Fruit fly (Drosophila melanogaster) whole organism, embryonic: Measurements from ENCODE around the gene Acp29AB.

Experiments
- CG12219 ChIP-seq: fragments of 200-800 bp; sonication (Bioruptor generic); optimal IDR thresholded peaks from 3 replicates; lab custom pipeline; 2018; ENCODE audit warnings: missing biosample characterization, mild to moderate bottlenecking, missing genetic modification characterization
- CG14860 ChIP-seq: fragments of 200-800 bp; sonication (Bioruptor generic); IDR thresholded peaks from 3 replicates; pipeline ENCODE4 v1.3.6; 2022; ENCODE audit warnings: missing biosample characterization, missing genetic modification characterization; ENCODE audit not compliant: partially characterized antibody
- CG14965 ChIP-seq: fragments of 200-800 bp; sonication (Bioruptor generic); optimal IDR thresholded peaks from 2 replicates; lab custom pipeline; 2016; ENCODE audit warnings: missing biosample characterization, missing genetic modification characterization, borderline replicate concordance
- CG17802 ChIP-seq: fragments of 200-800 bp; sonication (Bioruptor generic); optimal IDR thresholded peaks from 2 replicates; lab custom pipeline; 2018; ENCODE audit warnings: missing biosample characterization, mild to moderate bottlenecking, missing genetic modification characterization, moderate library complexity
- CG18764 ChIP-seq: fragments of 200-800 bp; sonication (Bioruptor generic); optimal IDR thresholded peaks from 3 replicates; lab custom pipeline; 2016; ENCODE audit warnings: missing biosample characterization, missing genetic modification characterization
- CG2199 ChIP-seq: fragments of 200-800 bp; sonication (Bioruptor generic); IDR thresholded peaks from 3 replicates; pipeline ENCODE4 v1.3.6; 2022; ENCODE audit warnings: missing biosample characterization, missing genetic modification characterization
- CG2712 ChIP-seq: fragments of 200-800 bp; optimal IDR thresholded peaks from 3 replicates; lab custom pipeline; 2019; ENCODE audit warnings: missing biosample characterization, mild to moderate bottlenecking, missing genetic modification characterization, moderate library complexity
- CG2889 ChIP-seq: fragments of 200-800 bp; sonication (Bioruptor generic); IDR thresholded peaks from 3 replicates; pipeline ENCODE4 v1.3.6; 2022; ENCODE audit warnings: missing biosample characterization, missing genetic modification characterization
- CG3726 ChIP-seq: fragments of 200-800 bp; sonication (Bioruptor generic); IDR thresholded peaks from 3 replicates; pipeline ENCODE4, ENCODE4 v1.3.6; 2022; ENCODE audit warnings: missing biosample characterization, missing genetic modification characterization
- CG6654 ChIP-seq: fragments of 200-800 bp; sonication (Bioruptor generic); optimal IDR thresholded peaks from 2 replicates; lab custom pipeline; 2017; ENCODE audit warnings: missing biosample characterization, mild to moderate bottlenecking, missing genetic modification characterization
- CG7839 ChIP-seq: fragments of 200-800 bp; sonication (Bioruptor generic); optimal IDR thresholded peaks from 3 replicates; lab custom pipeline; 2018; ENCODE audit warnings: missing biosample characterization, mild to moderate bottlenecking, missing genetic modification characterization, moderate library complexity
- CG8478 ChIP-seq: fragments of >200 bp; optimal IDR thresholded peaks from 2 replicates; lab custom pipeline; 2018
- Camta ChIP-seq: fragments of 200-800 bp; sonication (Bioruptor generic); optimal IDR thresholded peaks from 2 replicates; lab custom pipeline; 2016; ENCODE audit warnings: missing biosample characterization, missing genetic modification characterization
- Doc2 ChIP-seq: fragments of 200-800 bp; sonication (Bioruptor generic); IDR thresholded peaks from 2 replicates; pipeline ENCODE4 v1.3.6; 2022; ENCODE audit warnings: missing biosample characterization, missing genetic modification characterization
- Doc3 ChIP-seq: fragments of 200-800 bp; sonication (Bioruptor generic); IDR thresholded peaks from 3 replicates; pipeline ENCODE4 v1.3.6; 2022; ENCODE audit warnings: missing biosample characterization, missing genetic modification characterization; ENCODE audit not compliant: partially characterized antibody
- Dp ChIP-seq: fragments of 200-800 bp; sonication (Bioruptor generic); optimal IDR thresholded peaks from 2 replicates; lab custom pipeline; 2018; ENCODE audit warnings: missing biosample characterization, mild to moderate bottlenecking, missing genetic modification characterization, moderate library complexity
- Eip74EF ChIP-seq, 2 experiments: fragments of 200-800 bp in 1 of 2; fragments of >200 bp in 1 of 2; sonication (Bioruptor generic) in 1 of 2; optimal IDR thresholded peaks; 2 replicates each; lab custom pipeline; 2017 to 2019; ENCODE audit warnings: missing biosample characterization in 2 of 2, missing genetic modification characterization in 2 of 2, mild to moderate bottlenecking in 1 of 2, moderate library complexity in 1 of 2
- Fer1 ChIP-seq: fragments of 200-800 bp; sonication (Bioruptor generic); optimal IDR thresholded peaks from 2 replicates; lab custom pipeline; 2017; ENCODE audit warnings: missing biosample characterization, mild to moderate bottlenecking, missing genetic modification characterization
- Gsc ChIP-seq: fragments of 200-800 bp; sonication (Bioruptor generic); IDR thresholded peaks from 2 replicates; pipeline ENCODE4 v1.3.6; 2022; ENCODE audit warnings: missing biosample characterization, missing genetic modification characterization
- Kr ChIP-seq: fragments of 200-800 bp; sonication (Bioruptor generic); optimal IDR thresholded peaks from 2 replicates; lab custom pipeline; 2017; ENCODE audit warnings: missing biosample characterization, mild to moderate bottlenecking, missing genetic modification characterization
- Lhr ChIP-seq: fragments of 200-800 bp; sonication (Bioruptor generic); optimal IDR thresholded peaks from 3 replicates; lab custom pipeline; 2017; ENCODE audit warnings: mild to moderate bottlenecking, missing biosample characterization, missing genetic modification reagents, missing genetic modification characterization
- MESR4 ChIP-seq: fragments of 200-800 bp; sonication (Bioruptor generic); optimal IDR thresholded peaks from 2 replicates; lab custom pipeline; 2018; ENCODE audit warnings: missing biosample characterization, mild to moderate bottlenecking, missing genetic modification characterization, moderate library complexity
- NFAT ChIP-seq: fragments of 200-800 bp; sonication (Bioruptor generic); IDR thresholded peaks from 2 replicates; pipeline ENCODE4 v1.3.6; 2022; ENCODE audit warnings: missing biosample characterization, missing genetic modification characterization
- Nf-YA ChIP-seq: fragments of 200-800 bp; sonication (Bioruptor generic); IDR thresholded peaks from 2 replicates; pipeline ENCODE4 v1.3.6; 2022; ENCODE audit warnings: missing biosample characterization, missing genetic modification characterization
- NfI ChIP-seq: fragments of 200-800 bp; sonication (Bioruptor generic); optimal IDR thresholded peaks from 3 replicates; lab custom pipeline; 2018; ENCODE audit warnings: missing biosample characterization, mild to moderate bottlenecking, missing genetic modification characterization, moderate library complexity
- Oaz ChIP-seq: fragments of 200-800 bp; sonication (Bioruptor generic); IDR thresholded peaks from 2 replicates; pipeline ENCODE4 v1.3.6; 2022; ENCODE audit warnings: missing biosample characterization, missing genetic modification characterization
- Rx ChIP-seq: fragments of 200-800 bp; sonication (Bioruptor generic); IDR thresholded peaks from 2 replicates; pipeline ENCODE4 v1.3.6; 2022; ENCODE audit warnings: missing biosample characterization, missing genetic modification characterization
- Xbp1 ChIP-seq: fragments of 200-800 bp; sonication (Bioruptor generic); optimal IDR thresholded peaks from 3 replicates; lab custom pipeline; 2016; ENCODE audit warnings: missing biosample characterization, mild to moderate bottlenecking, missing genetic modification characterization
- ac ChIP-seq: fragments of 200-800 bp; sonication (Bioruptor generic); optimal IDR thresholded peaks from 3 replicates; lab custom pipeline; 2017; ENCODE audit warnings: missing biosample characterization, mild to moderate bottlenecking, missing genetic modification characterization
- ewg ChIP-seq: fragments of 200-800 bp; sonication (Bioruptor generic); optimal IDR thresholded peaks from 3 replicates; lab custom pipeline; 2017; ENCODE audit warnings: mild to moderate bottlenecking, missing biosample characterization, missing genetic modification reagents, missing genetic modification characterization
- gem ChIP-seq: fragments of 200-800 bp; sonication (Bioruptor generic); optimal IDR thresholded peaks from 2 replicates; lab custom pipeline; 2019; ENCODE audit warnings: missing biosample characterization, mild to moderate bottlenecking, missing genetic modification characterization, moderate library complexity
- grn ChIP-seq: fragments of 200-800 bp; sonication (Bioruptor generic); optimal IDR thresholded peaks from 3 replicates; lab custom pipeline; 2017; ENCODE audit warnings: missing biosample characterization, missing genetic modification characterization
- hkb ChIP-seq, 2 experiments: fragments of 200-800 bp in 1 of 2; fragments of >200 bp in 1 of 2; sonication (Bioruptor generic) in 1 of 2; IDR thresholded peaks in 1 of 2; optimal IDR thresholded peaks in 1 of 2; 2 replicates each; pipeline versions ENCODE4 v1.3.6 to Lab custom; 2017 to 2022; ENCODE audit warnings: missing biosample characterization in 1 of 2, missing genetic modification characterization in 1 of 2
- jumu ChIP-seq: fragments of 200-800 bp; sonication (Bioruptor generic); optimal IDR thresholded peaks from 3 replicates; lab custom pipeline; 2016; ENCODE audit warnings: missing biosample characterization, missing genetic modification characterization
- lilli ChIP-seq: fragments of 200-800 bp; sonication (Bioruptor generic); optimal IDR thresholded peaks from 3 replicates; lab custom pipeline; 2016; ENCODE audit warnings: missing biosample characterization, missing genetic modification characterization
- nau ChIP-seq: fragments of 200-800 bp; sonication (Bioruptor generic); optimal IDR thresholded peaks from 3 replicates; lab custom pipeline; 2017; ENCODE audit warnings: missing biosample characterization, mild to moderate bottlenecking, missing genetic modification characterization, missing genetic modification reagents
- phol ChIP-seq: fragments of 200-800 bp; sonication (Bioruptor generic); optimal IDR thresholded peaks from 3 replicates; lab custom pipeline; 2018; ENCODE audit warnings: missing biosample characterization, mild to moderate bottlenecking, missing genetic modification characterization, moderate library complexity
- pzg ChIP-seq: fragments of 200-800 bp; sonication (Bioruptor generic); optimal IDR thresholded peaks from 3 replicates; lab custom pipeline; 2018; ENCODE audit warnings: missing biosample characterization, mild to moderate bottlenecking, missing genetic modification characterization, moderate library complexity
- rib ChIP-seq: fragments of 200-800 bp; sonication (Bioruptor generic); IDR thresholded peaks from 2 replicates; pipeline ENCODE4 v1.3.6; 2022; ENCODE audit warnings: missing biosample characterization, missing genetic modification characterization
- row ChIP-seq: fragments of 200-800 bp; sonication (Bioruptor generic); IDR thresholded peaks from 3 replicates; pipeline ENCODE4 v1.3.6; 2022; ENCODE audit warnings: missing biosample characterization, missing genetic modification characterization
- sc ChIP-seq, 3 experiments: fragments of >200 bp in 2 of 3; fragments of 200-800 bp in 1 of 3; sonication (Bioruptor generic) in 1 of 3; optimal IDR thresholded peaks; 2 replicates in 2 of 3; 3 replicates in 1 of 3; lab custom pipeline; 2017; ENCODE audit warnings: mild to moderate bottlenecking in 1 of 3, missing biosample characterization in 1 of 3, missing genetic modification characterization in 1 of 3, missing genetic modification reagents in 1 of 3
- sens-2 ChIP-seq: fragments of 200-800 bp; sonication (Bioruptor generic); IDR thresholded peaks from 2 replicates; pipeline ENCODE4 v1.3.6; 2022; ENCODE audit warnings: missing biosample characterization, missing genetic modification characterization
- slou ChIP-seq: fragments of 200-800 bp; sonication (Bioruptor generic); optimal IDR thresholded peaks from 3 replicates; lab custom pipeline; 2016; ENCODE audit warnings: missing biosample characterization, missing genetic modification characterization
- twi ChIP-seq: fragments of 200-800 bp; optimal IDR thresholded peaks from 2 replicates; lab custom pipeline; 2019; ENCODE audit warnings: missing biosample characterization, mild to moderate bottlenecking, missing genetic modification characterization, moderate library complexity
- tx ChIP-seq: fragments of 200-800 bp; sonication (Bioruptor generic); optimal IDR thresholded peaks from 2 replicates; lab custom pipeline; 2016; ENCODE audit warnings: missing biosample characterization, missing genetic modification characterization
- vfl ChIP-seq: fragments of 200-800 bp; sonication (Bioruptor generic); optimal IDR thresholded peaks from 2 replicates; lab custom pipeline; 2016; ENCODE audit warnings: missing biosample characterization, missing genetic modification characterization
- zf30C ChIP-seq: fragments of 200-800 bp; sonication (Bioruptor generic); optimal IDR thresholded peaks from 3 replicates; lab custom pipeline; 2018; ENCODE audit warnings: missing biosample characterization, mild to moderate bottlenecking, missing genetic modification characterization
- zfh2 ChIP-seq: fragments of 200-800 bp; sonication (Bioruptor generic); optimal IDR thresholded peaks from 2 replicates; lab custom pipeline; 2016; ENCODE audit warnings: missing biosample characterization, missing genetic modification characterization

Acp29AB gene

dm6 chr2L:8362273-8362954 is 30.6 kb downstream of the Acp29AB start, which contains the start of gene CG7627 (continued):
- peak; percentile 53; the same call in 1 of the 2 replicates for TF ChIP-seq Nf-YA (GFP tag; lab: Robert Waterston, UW)
- peak; percentile 57; the same call in 1 of the 2 replicates for TF ChIP-seq rib (GFP tag; lab: Robert Waterston, UW)
- peak; percentile 34 for TF ChIP-seq CG17802
- peak; percentile 70 for TF ChIP-seq phol
- peak; percentile 47 for TF ChIP-seq Camta (GFP tag; lab: Kevin White, UChicago)
- TF ChIP-seq Xbp1 (GFP tag; lab: Kevin White, UChicago), result peak; percentile 72
- TF ChIP-seq twi (tag; lab: Kevin White, UChicago), result no peak
- peak; percentile 86 for TF ChIP-seq Fer1
- peak; percentile 83 for TF ChIP-seq gem
- peak; percentile 65 for TF ChIP-seq vfl
- no peak for TF ChIP-seq CG2199 (GFP tag; lab: Robert Waterston, UW)
- TF ChIP-seq NFAT (GFP tag; lab: Robert Waterston, UW), result peak; percentile 82
- TF ChIP-seq row (GFP tag; lab: Robert Waterston, UW), result peak; percentile 94
- TF ChIP-seq grn (GFP tag; lab: Kevin White, UChicago), result peak; percentile 3
- no peak for TF ChIP-seq Lhr (GFP tag; lab: Kevin White, UChicago)
- TF ChIP-seq CG14860 (GFP tag; lab: Robert Waterston, UW), result no peak
- peak; percentile 79 for TF ChIP-seq CG2712 (tag; lab: Kevin White, UChicago)
- TF ChIP-seq zfh2 (GFP tag; lab: Kevin White, UChicago), result peak; percentile 74
- TF ChIP-seq hkb (optimal IDR thresholded peaks at IDR 0.05; lab: Kevin White, UChicago), result no peak
- peak; percentile 84 for TF ChIP-seq hkb (GFP tag; IDR thresholded peaks at IDR 0.05; lab: Robert Waterston, UW)
- no peak for TF ChIP-seq zf30C (GFP tag; lab: Kevin White, UChicago)
- TF ChIP-seq CG14965 (GFP tag; lab: Kevin White, UChicago), result no peak
- TF ChIP-seq CG6654, result peak; percentile 53
- peak; percentile 48; the same call in 1 of the 2 replicates for TF ChIP-seq Oaz (GFP tag; lab: Robert Waterston, UW)
- no peak for TF ChIP-seq Dp (GFP tag; lab: Kevin White, UChicago)
- peak; percentile 34 for TF ChIP-seq nau (GFP tag; lab: Kevin White, UChicago)
- 0 out of 3 replicates have a peak, but pooled peaks have one; percentile 51 for TF ChIP-seq CG3726 (GFP tag; lab: Robert Waterston, UW)
- TF ChIP-seq ac (GFP tag; lab: Kevin White, UChicago), result no peak
- peak; percentile 52 for TF ChIP-seq NfI (GFP tag; lab: Kevin White, UChicago)
- TF ChIP-seq tx, result peak; percentile 57
- TF ChIP-seq jumu (GFP tag; lab: Kevin White, UChicago), result peak; percentile 76
- no peak for TF ChIP-seq Gsc (GFP tag; lab: Robert Waterston, UW)
- TF ChIP-seq CG12219 (GFP tag; lab: Kevin White, UChicago), result peak; percentile 73
- TF ChIP-seq CG2889, result peak; percentile 50; the same call in 1 of the 3 replicates
- peak; percentile 21; the same call in 1 of the 2 replicates for TF ChIP-seq Doc2 (GFP tag; lab: Robert Waterston, UW)
- TF ChIP-seq lilli (GFP tag; lab: Kevin White, UChicago), result peak; percentile 89
- no peak for TF ChIP-seq sens-2
- TF ChIP-seq pzg (GFP tag; lab: Kevin White, UChicago), result peak; percentile 9
- peak; percentile 47 for TF ChIP-seq ewg
- peak; percentile 60 for TF ChIP-seq Rx (GFP tag; lab: Robert Waterston, UW)
- TF ChIP-seq Kr (GFP tag; lab: Kevin White, UChicago), result no peak
- TF ChIP-seq Doc3 (GFP tag; lab: Robert Waterston, UW), result no peak
- TF ChIP-seq MESR4, result no peak
- TF ChIP-seq Eip74EF (GFP tag; optimal IDR thresholded peaks at IDR 0.05; lab: Kevin White, UChicago), result peak in 1 of 2 experiments; percentile 41
- peak; percentile 17 for TF ChIP-seq slou (GFP tag; lab: Kevin White, UChicago)
- TF ChIP-seq CG7839 (tag; lab: Kevin White, UChicago), result peak; percentile 80
- TF ChIP-seq CG8478, result no peak
- no peak for TF ChIP-seq sc (optimal IDR thresholded peaks at IDR 0.05; lab: Kevin White, UChicago)
- peak; percentile 6 for TF ChIP-seq sc (GFP tag; optimal IDR thresholded peaks at IDR 0.05; lab: Kevin White, UChicago)
- no peak for TF ChIP-seq CG18764 (GFP tag; lab: Kevin White, UChicago)
